Worm (Caenorhabditis elegans) whole organism, young adult: Measurements from ENCODE around the gene B0244.4.

ENCODE experiments used
- K11D2.4 ChIP-seq: fragments of 200-800 bp; sonication (Bioruptor generic); IDR thresholded peaks from 2 replicates; pipeline ENCODE4 v1.3.6; 2022; ENCODE audit warnings: missing genetic modification reagents, missing genetic modification characterization, missing compliant biosample characterization
- K12H6.12 ChIP-seq: fragments of 200-800 bp; sonication (Bioruptor generic); optimal IDR thresholded peaks from 2 replicates; lab custom pipeline; 2018; ENCODE audit warnings: mild to moderate bottlenecking, missing genetic modification characterization, missing compliant biosample characterization
- bed-1 ChIP-seq: fragments of 200-800 bp; sonication (Bioruptor generic); IDR thresholded peaks from 2 replicates; pipeline ENCODE4 v1.3.6; 2022; ENCODE audit warnings: missing genetic modification reagents, missing genetic modification characterization, missing compliant biosample characterization
- dpl-1 ChIP-seq: fragments of 150-350 bp; optimal IDR thresholded peaks from 2 replicates; lab custom pipeline; 2014; ENCODE audit warnings: missing biosample characterization, missing genetic modification reagents, missing genetic modification characterization

ce11 chrIII:5720266-5721019, 26.8 kb upstream of the B0244.4 start:
- TF ChIP-seq K12H6.12 (tag; lab: Kevin White, UChicago): no peak
- TF ChIP-seq K11D2.4 (GFP tag; lab: Robert Waterston, UW): no peak
- TF ChIP-seq bed-1 (GFP tag; lab: Robert Waterston, UW): no peak
- TF ChIP-seq dpl-1 (GFP tag; lab: Kevin White, UChicago): no peak
